Fruit fly (Drosophila melanogaster) whole organism, embryonic: Measurements from ENCODE around the gene CG31886.

Source experiments
- ATbp ChIP-seq: fragments of 200-800 bp; sonication (Bioruptor generic); optimal IDR thresholded peaks from 2 replicates; lab custom pipeline; 2017; ENCODE audit warnings: missing biosample characterization, mild to moderate bottlenecking, missing genetic modification characterization, missing genetic modification reagents
- Ada2b ChIP-seq: fragments of 200-800 bp; sonication (Bioruptor generic); IDR thresholded peaks from 2 replicates; pipeline ENCODE4 v1.3.6; 2022; ENCODE audit warnings: missing biosample characterization, missing genetic modification characterization
- Antp ChIP-seq: fragments of 200-800 bp; sonication (Bioruptor generic); optimal IDR thresholded peaks from 3 replicates; lab custom pipeline; 2016; ENCODE audit warnings: missing biosample characterization, missing genetic modification characterization
- Bdp1 ChIP-seq: fragments of 200-800 bp; sonication (Bioruptor generic); optimal IDR thresholded peaks from 3 replicates; lab custom pipeline; 2016; ENCODE audit warnings: missing biosample characterization, missing genetic modification characterization
- Blimp-1 ChIP-seq: fragments of 200-800 bp; sonication (Bioruptor generic); optimal IDR thresholded peaks from 3 replicates; lab custom pipeline; 2018; ENCODE audit warnings: missing biosample characterization, missing genetic modification characterization, mild to moderate bottlenecking, moderate library complexity, missing genetic modification reagents
- BtbVII ChIP-seq: fragments of 200-800 bp; sonication (Bioruptor generic); optimal IDR thresholded peaks from 3 replicates; lab custom pipeline; 2017; ENCODE audit warnings: missing biosample characterization, mild to moderate bottlenecking, missing genetic modification characterization
- C15 ChIP-seq: fragments of 200-800 bp; sonication (Bioruptor generic); IDR thresholded peaks from 3 replicates; pipeline ENCODE4 v1.3.6; 2022; ENCODE audit warnings: missing biosample characterization, missing genetic modification characterization
- CG11093 ChIP-seq: fragments of 200-800 bp; sonication (Bioruptor generic); IDR thresholded peaks from 3 replicates; pipeline ENCODE4 v1.3.6; 2022; ENCODE audit warnings: missing biosample characterization, missing genetic modification characterization
- CG12299 ChIP-seq: fragments of 200-800 bp; sonication (Bioruptor generic); optimal IDR thresholded peaks from 2 replicates; lab custom pipeline; 2018; ENCODE audit warnings: missing biosample characterization, mild to moderate bottlenecking, missing genetic modification characterization
- CG12391 ChIP-seq: fragments of 200-800 bp; sonication (Bioruptor generic); optimal IDR thresholded peaks from 3 replicates; lab custom pipeline; 2018; ENCODE audit warnings: missing biosample characterization, mild to moderate bottlenecking, missing genetic modification characterization, moderate library complexity
- CG13624 ChIP-seq: fragments of 200-800 bp; sonication (Bioruptor generic); optimal IDR thresholded peaks from 2 replicates; lab custom pipeline; 2016; ENCODE audit warnings: missing biosample characterization, missing genetic modification characterization
- CG14710 ChIP-seq: fragments of 200-800 bp; sonication (Bioruptor generic); optimal IDR thresholded peaks from 3 replicates; lab custom pipeline; 2019; ENCODE audit warnings: missing biosample characterization, mild to moderate bottlenecking, missing genetic modification characterization, moderate library complexity
- CG15479 ChIP-seq: fragments of 200-800 bp; sonication (Bioruptor generic); optimal IDR thresholded peaks from 3 replicates; lab custom pipeline; 2019; ENCODE audit warnings: missing biosample characterization, mild to moderate bottlenecking, missing genetic modification characterization, moderate library complexity
- CG17328 ChIP-seq: fragments of 200-800 bp; sonication (Bioruptor generic); IDR thresholded peaks from 2 replicates; pipeline ENCODE4 v1.3.6; 2022; ENCODE audit warnings: missing biosample characterization, missing genetic modification characterization
- CG2712 ChIP-seq: fragments of 200-800 bp; optimal IDR thresholded peaks from 3 replicates; lab custom pipeline; 2019; ENCODE audit warnings: missing biosample characterization, mild to moderate bottlenecking, missing genetic modification characterization, moderate library complexity
- CG31388 ChIP-seq: fragments of 200-800 bp; sonication (Bioruptor generic); optimal IDR thresholded peaks from 2 replicates; lab custom pipeline; 2016; ENCODE audit warnings: missing biosample characterization, missing genetic modification characterization
- CG3995 ChIP-seq: fragments of 200-800 bp; sonication (Bioruptor generic); optimal IDR thresholded peaks from 3 replicates; lab custom pipeline; 2016; ENCODE audit warnings: missing biosample characterization, missing genetic modification characterization
- CG7357 ChIP-seq: fragments of 200-800 bp; sonication (Bioruptor generic); IDR thresholded peaks from 3 replicates; pipeline ENCODE4 v1.3.6; 2022; ENCODE audit warnings: missing biosample characterization, missing genetic modification characterization
- D19A ChIP-seq: fragments of 200-800 bp; optimal IDR thresholded peaks from 3 replicates; lab custom pipeline; 2019; ENCODE audit warnings: missing biosample characterization, mild to moderate bottlenecking, missing genetic modification characterization, moderate library complexity
- HLH3B ChIP-seq: fragments of 200-800 bp; sonication (Bioruptor generic); IDR thresholded peaks from 2 replicates; pipeline ENCODE4 v1.3.6; 2022; ENCODE audit warnings: missing biosample characterization, missing genetic modification characterization
- Hand ChIP-seq: fragments of 200-800 bp; sonication (Bioruptor generic); optimal IDR thresholded peaks from 2 replicates; lab custom pipeline; 2017; ENCODE audit warnings: mild to moderate bottlenecking, missing biosample characterization, missing genetic modification reagents, missing genetic modification characterization
- Hr3 ChIP-seq: fragments of 200-800 bp; sonication (Bioruptor generic); optimal IDR thresholded peaks from 3 replicates; lab custom pipeline; 2016; ENCODE audit warnings: missing biosample characterization, missing genetic modification characterization
- Lim3 ChIP-seq: fragments of 200-800 bp; sonication (Bioruptor generic); IDR thresholded peaks from 2 replicates; pipeline ENCODE4 v1.3.6; 2022; ENCODE audit warnings: missing biosample characterization, missing genetic modification characterization
- Meics ChIP-seq: fragments of 200-800 bp; sonication (Bioruptor generic); optimal IDR thresholded peaks from 2 replicates; lab custom pipeline; 2017; ENCODE audit warnings: missing biosample characterization, mild to moderate bottlenecking, missing genetic modification characterization
- Neu2 ChIP-seq: fragments of 200-800 bp; sonication (Bioruptor generic); optimal IDR thresholded peaks from 3 replicates; lab custom pipeline; 2016; ENCODE audit warnings: missing biosample characterization, missing genetic modification characterization, borderline replicate concordance
- Ravus ChIP-seq: fragments of 200-800 bp; sonication (Bioruptor generic); IDR thresholded peaks from 2 replicates; pipeline ENCODE4 v1.3.6; 2022; ENCODE audit warnings: missing biosample characterization, missing genetic modification characterization
- Scr ChIP-seq: fragments of 200-800 bp; sonication (Bioruptor generic); IDR thresholded peaks from 2 replicates; pipeline ENCODE4 v1.3.6; 2022; ENCODE audit warnings: missing biosample characterization, missing genetic modification characterization; ENCODE audit not compliant: partially characterized antibody
- Sin3A ChIP-seq: fragments of >200 bp; optimal IDR thresholded peaks from 2 replicates; lab custom pipeline; 2018
- Sox102F ChIP-seq: fragments of 200-800 bp; sonication (Bioruptor generic); optimal IDR thresholded peaks from 2 replicates; lab custom pipeline; 2018; ENCODE audit warnings: missing biosample characterization, mild to moderate bottlenecking, missing genetic modification characterization, moderate library complexity
- Sry-β ChIP-seq: fragments of 200-800 bp; sonication (Bioruptor generic); optimal IDR thresholded peaks from 2 replicates; lab custom pipeline; 2018; ENCODE audit warnings: missing biosample characterization, mild to moderate bottlenecking, missing genetic modification characterization, moderate library complexity
- Sry-δ ChIP-seq: fragments of 200-800 bp; sonication (Bioruptor generic); optimal IDR thresholded peaks from 2 replicates; lab custom pipeline; 2016; ENCODE audit warnings: missing biosample characterization, missing genetic modification characterization
- Tbp ChIP-seq: fragments of >200 bp; optimal IDR thresholded peaks from 2 replicates; lab custom pipeline; 2018; ENCODE audit warnings: missing biosample characterization, missing genetic modification characterization
- Vsx1 ChIP-seq: fragments of 200-800 bp; sonication (Bioruptor generic); optimal IDR thresholded peaks from 2 replicates; lab custom pipeline; 2017; ENCODE audit warnings: missing biosample characterization, mild to moderate bottlenecking, missing genetic modification characterization, missing genetic modification reagents
- cad ChIP-seq: fragments of >200 bp; optimal IDR thresholded peaks from 2 replicates; lab custom pipeline; 2017; ENCODE audit warnings: missing biosample characterization, missing genetic modification characterization
- cas ChIP-seq: fragments of 200-800 bp; sonication (Bioruptor generic); IDR thresholded peaks from 2 replicates; pipeline ENCODE4 v1.3.6; 2022; ENCODE audit warnings: missing biosample characterization, missing genetic modification characterization
- croc ChIP-seq: fragments of 200-800 bp; sonication (Bioruptor generic); conservative IDR thresholded peaks from 3 replicates; pipeline ENCODE4 v1.3.6; 2022; ENCODE audit warnings: missing biosample characterization, missing genetic modification characterization
- dysf ChIP-seq: fragments of 200-800 bp; sonication (Bioruptor generic); IDR thresholded peaks from 3 replicates; pipeline ENCODE4 v1.3.6; 2022; ENCODE audit warnings: missing biosample characterization, missing genetic modification characterization
- ewg ChIP-seq: fragments of 200-800 bp; sonication (Bioruptor generic); optimal IDR thresholded peaks from 3 replicates; lab custom pipeline; 2017; ENCODE audit warnings: mild to moderate bottlenecking, missing biosample characterization, missing genetic modification reagents, missing genetic modification characterization
- fd3F ChIP-seq: fragments of 200-800 bp; sonication (Bioruptor generic); optimal IDR thresholded peaks from 2 replicates; lab custom pipeline; 2018; ENCODE audit warnings: missing biosample characterization, mild to moderate bottlenecking, missing genetic modification characterization, moderate library complexity
- grau ChIP-seq: fragments of 200-800 bp; optimal IDR thresholded peaks from 3 replicates; lab custom pipeline; 2019; ENCODE audit warnings: missing biosample characterization, mild to moderate bottlenecking, missing genetic modification characterization, moderate library complexity
- ham ChIP-seq: fragments of 200-800 bp; sonication (Bioruptor generic); IDR thresholded peaks from 2 replicates; pipeline ENCODE4 v1.3.6; 2022; ENCODE audit warnings: missing biosample characterization, missing genetic modification characterization
- her ChIP-seq: fragments of 200-800 bp; sonication (Bioruptor generic); optimal IDR thresholded peaks from 2 replicates; lab custom pipeline; 2016; ENCODE audit warnings: missing biosample characterization, missing genetic modification characterization
- maf-S ChIP-seq: fragments of 200-800 bp; sonication (Bioruptor generic); optimal IDR thresholded peaks from 2 replicates; lab custom pipeline; 2016; ENCODE audit warnings: missing biosample characterization, missing genetic modification characterization
- mld ChIP-seq: fragments of 200-800 bp; sonication (Bioruptor generic); IDR thresholded peaks from 3 replicates; pipeline ENCODE4 v1.3.6; 2022; ENCODE audit warnings: missing biosample characterization, missing genetic modification characterization; ENCODE audit not compliant: partially characterized antibody
- nerfin-1 ChIP-seq: fragments of 200-800 bp; sonication (Bioruptor generic); optimal IDR thresholded peaks from 3 replicates; lab custom pipeline; 2019; ENCODE audit warnings: missing biosample characterization, mild to moderate bottlenecking, missing genetic modification characterization, moderate library complexity
- pnt ChIP-seq: fragments of 200-800 bp; sonication (Bioruptor generic); optimal IDR thresholded peaks from 3 replicates; lab custom pipeline; 2016; ENCODE audit warnings: missing biosample characterization, missing genetic modification characterization
- ranshi ChIP-seq: fragments of 200-800 bp; sonication (Bioruptor generic); IDR thresholded peaks from 2 replicates; pipeline ENCODE4 v1.3.6; 2022; ENCODE audit warnings: missing biosample characterization, missing genetic modification characterization
- sens-2 ChIP-seq: fragments of 200-800 bp; sonication (Bioruptor generic); IDR thresholded peaks from 2 replicates; pipeline ENCODE4 v1.3.6; 2022; ENCODE audit warnings: missing biosample characterization, missing genetic modification characterization
- slbo ChIP-seq: fragments of 200-800 bp; sonication (Bioruptor generic); IDR thresholded peaks from 2 replicates; pipeline ENCODE4 v1.3.6; 2022; ENCODE audit warnings: missing biosample characterization, missing genetic modification characterization
- usp ChIP-seq: fragments of >200 bp; optimal IDR thresholded peaks from 2 replicates; lab custom pipeline; 2017; ENCODE audit warnings: missing biosample characterization, missing genetic modification characterization

The CG31886 gene

dm6 chr2L:8984614-8985318 lies 25.9 kb upstream of the CG31886 start, which contains the start of gene CG13101 (continued):
- no peak for TF ChIP-seq mld (GFP tag; lab: Robert Waterston, UW)
- peak; percentile 92 for TF ChIP-seq fd3F
- peak; percentile 88 for TF ChIP-seq ham
- peak; percentile 80 for TF ChIP-seq maf-S (GFP tag; lab: Kevin White, UChicago)
- TF ChIP-seq sens-2, result peak; percentile 82
- no peak for TF ChIP-seq usp (GFP tag; lab: Kevin White, UChicago)
- TF ChIP-seq Antp, result peak; percentile 14
- TF ChIP-seq CG31388 (GFP tag; lab: Kevin White, UChicago), result peak; percentile 71
- peak; percentile 86 for TF ChIP-seq Sox102F
- TF ChIP-seq Sin3A (lab: Kevin White, UChicago), result no peak
- TF ChIP-seq grau (tag; lab: Kevin White, UChicago), result peak; percentile 94
- peak; percentile 90 for TF ChIP-seq Hr3 (GFP tag; lab: Kevin White, UChicago)
- TF ChIP-seq CG12391 (tag; lab: Kevin White, UChicago), result peak; percentile 96
- TF ChIP-seq C15, result peak; percentile 84
- TF ChIP-seq Bdp1 (GFP tag; lab: Kevin White, UChicago), result peak; percentile 77
- peak; percentile 84 for TF ChIP-seq CG11093 (GFP tag; lab: Robert Waterston, UW)
- TF ChIP-seq her (GFP tag; lab: Kevin White, UChicago), result peak; percentile 66
- no peak for TF ChIP-seq Tbp
- peak; percentile 94 for TF ChIP-seq Ada2b (GFP tag; lab: Robert Waterston, UW)
- TF ChIP-seq CG7357 (GFP tag; lab: Robert Waterston, UW), result peak; percentile 83; the same call in 2 of the 3 replicates
- TF ChIP-seq cas (GFP tag; lab: Robert Waterston, UW), result peak; percentile 80
- peak; percentile 1 for TF ChIP-seq CG15479
- TF ChIP-seq Vsx1 (GFP tag; lab: Kevin White, UChicago), result peak; percentile 85
- no peak for TF ChIP-seq Sry-β (GFP tag; lab: Kevin White, UChicago)
- peak; percentile 83 for TF ChIP-seq croc (GFP tag; lab: Robert Waterston, UW)
- peak; percentile 80 for TF ChIP-seq D19A (tag; lab: Kevin White, UChicago)
- TF ChIP-seq CG12299 (tag; lab: Kevin White, UChicago), result peak; percentile 88
- TF ChIP-seq pnt (GFP tag; lab: Kevin White, UChicago), result peak; percentile 58
- peak; percentile 89 for TF ChIP-seq ATbp (GFP tag; lab: Kevin White, UChicago)
- TF ChIP-seq Sry-δ (GFP tag; lab: Kevin White, UChicago), result peak; percentile 42
- peak; percentile 78 for TF ChIP-seq ewg
- peak; percentile 97 for TF ChIP-seq CG2712 (tag; lab: Kevin White, UChicago)
- TF ChIP-seq CG17328 (GFP tag; lab: Robert Waterston, UW), result peak; percentile 96
- peak; percentile 97 for TF ChIP-seq dysf (GFP tag; lab: Robert Waterston, UW)
- TF ChIP-seq BtbVII (GFP tag; lab: Kevin White, UChicago), result peak; percentile 89
- no peak for TF ChIP-seq cad (GFP tag; lab: Kevin White, UChicago)
- TF ChIP-seq nerfin-1 (tag; lab: Kevin White, UChicago), result peak; percentile 78
- TF ChIP-seq HLH3B, result peak; percentile 95
- TF ChIP-seq Neu2, result no peak
- TF ChIP-seq CG14710 (tag; lab: Kevin White, UChicago), result peak; percentile 91
- TF ChIP-seq ranshi, result peak; percentile 94
- TF ChIP-seq CG3995 (GFP tag; lab: Kevin White, UChicago), result peak; percentile 18
- TF ChIP-seq Ravus, result peak; percentile 84
- 0 out of 2 replicates have a peak, but pooled peaks have one; percentile 46 for TF ChIP-seq Lim3 (GFP tag; lab: Robert Waterston, UW)
- no peak for TF ChIP-seq Scr (GFP tag; lab: Robert Waterston, UW)
- TF ChIP-seq slbo (GFP tag; lab: Robert Waterston, UW), result peak; percentile 94
- TF ChIP-seq Meics (GFP tag; lab: Kevin White, UChicago), result peak; percentile 93
- peak; percentile 93 for TF ChIP-seq Blimp-1 (GFP tag; lab: Kevin White, UChicago)
- TF ChIP-seq CG13624 (GFP tag; lab: Kevin White, UChicago), result peak; percentile 88
- peak; percentile 74 for TF ChIP-seq Hand (GFP tag; lab: Kevin White, UChicago)
